Worm (Caenorhabditis elegans) whole organism, young adult: ENCODE data around the gene C53D6.11.

Experiments used
- B0261.1 ChIP-seq: sonication (generic microtip); optimal IDR thresholded peaks from 2 replicates; lab custom pipeline; 2016; ENCODE audit warnings: mild to moderate bottlenecking, missing genetic modification characterization, moderate library complexity, missing compliant biosample characterization
- B0336.3 ChIP-seq: fragments of 200-800 bp; sonication (Bioruptor generic); IDR thresholded peaks from 2 replicates; pipeline ENCODE4 v1.3.6; 2022; ENCODE audit warnings: missing genetic modification characterization, missing compliant biosample characterization
- C06A6.2 ChIP-seq: fragments of 200-800 bp; sonication (Bioruptor generic); conservative IDR thresholded peaks from 2 replicates; pipeline ENCODE4 v1.3.6; 2022; ENCODE audit warnings: missing genetic modification characterization, missing compliant biosample characterization
- C17E4.6 ChIP-seq: fragments of 200-800 bp; sonication (Bioruptor generic); IDR thresholded peaks from 2 replicates; pipeline ENCODE4 v1.3.6; 2022; ENCODE audit warnings: missing genetic modification reagents, missing genetic modification characterization, missing compliant biosample characterization
- F10E7.11 ChIP-seq: sonication (generic microtip); optimal IDR thresholded peaks from 2 replicates; lab custom pipeline; 2017; ENCODE audit warnings: mild to moderate bottlenecking, missing genetic modification characterization, moderate library complexity, missing compliant biosample characterization
- F33H1.4 ChIP-seq: fragments of 200-800 bp; sonication (Bioruptor generic); IDR thresholded peaks from 2 replicates; pipeline ENCODE4 v1.3.6; 2022; ENCODE audit warnings: missing genetic modification reagents, missing genetic modification characterization, missing compliant biosample characterization
- F52B5.7 ChIP-seq: sonication (generic microtip); optimal IDR thresholded peaks from 2 replicates; lab custom pipeline; 2016; ENCODE audit warnings: mild to moderate bottlenecking, missing genetic modification characterization, missing compliant biosample characterization
- F55B11.4 ChIP-seq: sonication (generic microtip); optimal IDR thresholded peaks from 2 replicates; lab custom pipeline; 2016; ENCODE audit warnings: missing compliant biosample characterization, missing genetic modification characterization, borderline replicate concordance; ENCODE audit not compliant: insufficient read depth
- T07F8.4 ChIP-seq: sonication (generic microtip); optimal IDR thresholded peaks from 2 replicates; lab custom pipeline; 2016; ENCODE audit warnings: mild to moderate bottlenecking, missing genetic modification characterization, moderate library complexity, missing compliant biosample characterization
- T26A5.8 ChIP-seq: sonication (generic microtip); optimal IDR thresholded peaks from 2 replicates; lab custom pipeline; 2016; ENCODE audit warnings: missing genetic modification characterization, missing compliant biosample characterization
- Y53F4B.3 ChIP-seq: fragments of 200-800 bp; sonication (Bioruptor generic); IDR thresholded peaks from 2 replicates; pipeline ENCODE4 v1.3.6; 2022; ENCODE audit warnings: missing genetic modification reagents, missing genetic modification characterization, missing compliant biosample characterization
- Y53G8AR.9 ChIP-seq: fragments of 200-800 bp; sonication (Bioruptor generic); conservative IDR thresholded peaks from 2 replicates; pipeline ENCODE4 v1.3.6; 2022; ENCODE audit warnings: missing genetic modification reagents, missing genetic modification characterization, missing compliant biosample characterization
- Y56A3A.18 ChIP-seq: fragments of 200-800 bp; sonication (Bioruptor generic); IDR thresholded peaks from 2 replicates; pipeline ENCODE4 v1.3.6; 2022; ENCODE audit warnings: missing genetic modification reagents, missing genetic modification characterization, missing compliant biosample characterization
- Y79H2A.3 ChIP-seq: fragments of 200-800 bp; sonication (Bioruptor generic); conservative IDR thresholded peaks from 2 replicates; pipeline ENCODE4 v1.3.6; 2022; ENCODE audit warnings: missing genetic modification reagents, missing genetic modification characterization, missing compliant biosample characterization
- atf-7 ChIP-seq: sonication (generic microtip); optimal IDR thresholded peaks from 2 replicates; lab custom pipeline; 2017; ENCODE audit warnings: mild to moderate bottlenecking, missing genetic modification characterization, missing compliant biosample characterization
- attf-3 ChIP-seq: fragments of 200-800 bp; sonication (Bioruptor generic); conservative IDR thresholded peaks from 2 replicates; pipeline ENCODE4 v1.3.6; 2022; ENCODE audit warnings: missing genetic modification reagents, missing genetic modification characterization, missing compliant biosample characterization
- bed-1 ChIP-seq: fragments of 200-800 bp; sonication (Bioruptor generic); IDR thresholded peaks from 2 replicates; pipeline ENCODE4 v1.3.6; 2022; ENCODE audit warnings: missing genetic modification reagents, missing genetic modification characterization, missing compliant biosample characterization
- ccch-3 ChIP-seq: fragments of 200-800 bp; sonication (Bioruptor generic); optimal IDR thresholded peaks from 2 replicates; lab custom pipeline; 2018; ENCODE audit warnings: mild to moderate bottlenecking, missing genetic modification characterization, missing compliant biosample characterization
- ceh-27 ChIP-seq: fragments of 200-800 bp; sonication (Bioruptor generic); optimal IDR thresholded peaks from 2 replicates; lab custom pipeline; 2018; ENCODE audit warnings: mild to moderate bottlenecking, missing genetic modification characterization, moderate library complexity, missing compliant biosample characterization
- ceh-91 ChIP-seq: fragments of 200-800 bp; sonication (Bioruptor generic); IDR thresholded peaks from 2 replicates; pipeline ENCODE4 v1.3.6; 2022; ENCODE audit warnings: missing genetic modification reagents, missing genetic modification characterization, missing compliant biosample characterization
- egl-18 ChIP-seq: fragments of 200-800 bp; sonication (Bioruptor generic); IDR thresholded peaks from 2 replicates; pipeline ENCODE4 v1.3.6; 2022; ENCODE audit warnings: missing genetic modification reagents, missing genetic modification characterization, missing compliant biosample characterization
- gei-17 ChIP-seq: fragments of 200-800 bp; sonication (Bioruptor generic); optimal IDR thresholded peaks from 2 replicates; lab custom pipeline; 2018; ENCODE audit warnings: mild to moderate bottlenecking, missing genetic modification characterization, missing compliant biosample characterization
- lin-40 ChIP-seq: sonication (generic microtip); optimal IDR thresholded peaks from 2 replicates; lab custom pipeline; 2016; ENCODE audit warnings: missing genetic modification characterization, mild to moderate bottlenecking, missing compliant biosample characterization, missing genotype, missing genetic modification reagents
- lir-1 ChIP-seq: fragments of 200-800 bp; sonication (Bioruptor generic); conservative IDR thresholded peaks from 2 replicates; pipeline ENCODE4 v1.3.6; 2022; ENCODE audit warnings: missing genetic modification reagents, missing genetic modification characterization, missing compliant biosample characterization
- lsy-27 ChIP-seq: sonication (generic microtip); optimal IDR thresholded peaks from 2 replicates; lab custom pipeline; 2017; ENCODE audit warnings: missing genetic modification characterization, mild to moderate bottlenecking, missing compliant biosample characterization, antibody characterized with exemption, missing genotype, borderline replicate concordance; ENCODE audit not compliant: insufficient read depth
- madf-6 ChIP-seq: fragments of 200-800 bp; sonication (Bioruptor generic); IDR thresholded peaks from 2 replicates; pipeline ENCODE4 v1.3.6; 2022; ENCODE audit warnings: missing genetic modification reagents, missing genetic modification characterization, missing compliant biosample characterization
- mel-28 ChIP-seq: sonication (generic microtip); optimal IDR thresholded peaks from 2 replicates; lab custom pipeline; 2016; ENCODE audit warnings: borderline replicate concordance, mild to moderate bottlenecking, missing genetic modification characterization, missing compliant biosample characterization
- mxl-1 ChIP-seq: sonication (generic microtip); optimal IDR thresholded peaks from 2 replicates; lab custom pipeline; 2016; ENCODE audit warnings: missing genetic modification characterization, missing compliant biosample characterization
- nfya-1 ChIP-seq: sonication (generic microtip); optimal IDR thresholded peaks from 2 replicates; lab custom pipeline; 2017; ENCODE audit warnings: antibody characterized with exemption, missing compliant biosample characterization, missing genetic modification characterization, borderline replicate concordance; ENCODE audit not compliant: insufficient read depth
- rec-8 ChIP-seq, 2 experiments: sonication (generic microtip); optimal IDR thresholded peaks; 2 replicates each; lab custom pipeline; 2016; ENCODE audit warnings: mild to moderate bottlenecking in 2 of 2, missing genetic modification characterization in 2 of 2, missing genetic modification reagents in 2 of 2, missing genotype in 2 of 2, missing biosample characterization in 1 of 2, missing compliant biosample characterization in 1 of 2, moderate library complexity in 1 of 2
- sdz-38 ChIP-seq: sonication (generic microtip); optimal IDR thresholded peaks from 2 replicates; lab custom pipeline; 2016; ENCODE audit warnings: missing genotype, missing genetic modification characterization, missing compliant biosample characterization
- snpc-3.4 ChIP-seq: sonication (generic microtip); optimal IDR thresholded peaks from 2 replicates; lab custom pipeline; 2017; ENCODE audit warnings: missing genetic modification characterization, mild to moderate bottlenecking, missing compliant biosample characterization, antibody characterized with exemption, moderate library complexity, missing genotype, missing genetic modification reagents
- snpc-4 ChIP-seq, 5 experiments: fragments of 150-350 bp in 1 of 5; sonication (generic microtip) in 4 of 5; optimal IDR thresholded peaks; 2 replicates each; lab custom pipeline; 2014 to 2018; ENCODE audit warnings: missing genetic modification characterization in 5 of 5, missing biosample characterization in 3 of 5, antibody characterized with exemption in 2 of 5, mild to moderate bottlenecking in 2 of 5, missing compliant biosample characterization in 2 of 5, missing genotype in 2 of 5, moderate library complexity in 2 of 5, missing genetic modification reagents in 1 of 5
- somi-1 ChIP-seq: fragments of 200-800 bp; sonication (Bioruptor generic); optimal IDR thresholded peaks from 2 replicates; lab custom pipeline; 2018; ENCODE audit warnings: mild to moderate bottlenecking, missing genetic modification characterization, missing compliant biosample characterization
- tbp1 ChIP-seq: fragments of 200-800 bp; sonication (Bioruptor generic); optimal IDR thresholded peaks from 2 replicates; lab custom pipeline; 2018; ENCODE audit warnings: mild to moderate bottlenecking, missing genetic modification characterization, missing compliant biosample characterization
- tbx-9 ChIP-seq: sonication (generic microtip); optimal IDR thresholded peaks from 2 replicates; lab custom pipeline; 2016; ENCODE audit warnings: borderline replicate concordance, missing genetic modification characterization, inconsistent platforms, missing compliant biosample characterization
- xnd-1 ChIP-seq: sonication (generic microtip); optimal IDR thresholded peaks from 2 replicates; lab custom pipeline; 2016; ENCODE audit warnings: missing genotype, missing genetic modification reagents, missing genetic modification characterization, missing compliant biosample characterization
- zfh-2 ChIP-seq: fragments of 200-800 bp; sonication (Bioruptor generic); conservative IDR thresholded peaks from 2 replicates; pipeline ENCODE4 v1.3.6; 2022; ENCODE audit warnings: missing genetic modification reagents, missing genetic modification characterization, missing compliant biosample characterization
- ztf-18 ChIP-seq: sonication (generic microtip); optimal IDR thresholded peaks from 2 replicates; lab custom pipeline; 2016; ENCODE audit warnings: missing genotype, mild to moderate bottlenecking, missing genetic modification characterization, missing compliant biosample characterization
- ztf-3 ChIP-seq: fragments of 200-800 bp; sonication (Bioruptor generic); optimal IDR thresholded peaks from 2 replicates; lab custom pipeline; 2018; ENCODE audit warnings: mild to moderate bottlenecking, missing genetic modification characterization, missing compliant biosample characterization

Gene C53D6.11

DNA sequence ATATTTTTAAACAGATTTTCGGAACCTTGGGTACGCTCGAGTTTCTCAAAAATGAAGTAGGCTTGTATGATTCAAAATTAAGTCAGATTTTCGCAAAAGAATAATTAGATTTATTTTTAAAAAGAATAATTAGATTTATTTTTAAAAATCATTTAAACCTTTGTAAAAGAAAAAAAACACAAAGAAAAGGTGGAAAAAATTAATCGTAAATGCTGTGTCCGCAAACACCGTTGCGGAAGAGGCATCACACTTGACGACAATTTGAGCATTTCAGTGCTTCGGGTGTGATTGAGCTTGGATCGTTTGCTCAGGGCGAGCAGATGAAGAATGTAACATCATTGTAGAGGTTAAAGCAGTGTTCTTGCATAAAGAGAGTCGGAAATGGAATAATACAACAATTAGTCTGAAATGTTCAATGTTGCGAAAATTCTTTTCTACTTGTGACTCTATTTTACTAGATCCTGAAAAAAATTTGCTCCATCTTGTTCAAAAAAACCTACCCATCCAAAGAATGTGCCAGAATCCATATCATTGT, 10.9 kb downstream of the C53D6.11 start:
- TF ChIP-seq B0336.3 (GFP tag; lab: Robert Waterston, UW) (no peak), ccch-3 (GFP tag; lab: Kevin White, UChicago) (no peak), ceh-27 (GFP tag; lab: Kevin White, UChicago) (no peak), lin-40 (tag; lab: Kevin White, UChicago) (no peak), Y56A3A.18 (GFP tag; lab: Robert Waterston, UW) (no peak), snpc-4 (GFP tag; optimal IDR thresholded peaks at IDR 0.05; lab: Kevin White, UChicago) (no peak), snpc-4 (tag; optimal IDR thresholded peaks at IDR 0.05; lab: Kevin White, UChicago) (no peak), snpc-3.4 (tag; lab: Kevin White, UChicago) (no peak), T26A5.8 (no peak), B0261.1 (tag; lab: Kevin White, UChicago) (no peak), bed-1 (GFP tag; lab: Robert Waterston, UW) (no peak), lir-1 (GFP tag; lab: Robert Waterston, UW) (no peak), ztf-3 (no peak), nfya-1 (no peak), Y79H2A.3 (no peak)
- TF ChIP-seq, all 124 proteins: peak for 0

DNA sequence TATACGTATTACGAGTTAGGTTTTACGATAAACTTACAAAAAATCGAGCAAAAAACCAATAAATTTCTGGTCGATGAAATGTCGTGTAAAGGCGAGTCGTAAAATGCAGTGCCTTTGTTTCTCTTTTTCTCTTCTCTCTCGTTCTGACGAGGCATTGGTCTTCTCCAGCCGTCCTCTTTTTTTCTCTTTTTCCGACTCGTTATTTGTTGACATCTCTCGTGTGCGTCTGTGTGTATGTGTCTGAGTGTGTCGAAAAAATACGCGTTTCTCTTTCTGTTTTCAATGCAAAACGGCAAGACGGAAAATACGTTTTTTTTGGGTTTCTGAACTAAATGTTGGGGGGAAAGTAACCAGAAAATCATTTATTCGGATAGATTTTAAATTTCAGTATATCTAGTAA, 22.2 kb downstream of the C53D6.11 start, which contains the start of gene C53D6.6:
TSS of gene C53D6.6 (minus strand) at position 118 of the 400 bp plus-strand sequence.
- TF ChIP-seq rec-8 (tag; optimal IDR thresholded peaks at IDR 0.05; lab: Kevin White, UChicago) (no peak), Y53G8AR.9 (GFP tag; lab: Robert Waterston, UW) (no peak), tbx-9 (tag; lab: Kevin White, UChicago) (no peak), somi-1 (GFP tag; lab: Kevin White, UChicago) (no peak), F52B5.7 (no peak)
- TF ChIP-seq, all 124 proteins: peak for 0

ce11 chrIV:9034340-9034739, 24.0 kb downstream of the C53D6.11 start, which contains the start of gene C53D6.10:
TSS of gene C53D6.10 (minus strand) at chrIV:9034440.
- TF ChIP-seq atf-7 (tag; lab: Kevin White, UChicago) (no peak), C06A6.2 (GFP tag; lab: Robert Waterston, UW) (no peak), snpc-4 (GFP tag; optimal IDR thresholded peaks at IDR 0.05; lab: Kevin White, UChicago) (no peak), snpc-4 (tag; optimal IDR thresholded peaks at IDR 0.05; lab: Kevin White, UChicago) (no peak), mxl-1 (no peak), C17E4.6 (GFP tag; lab: Robert Waterston, UW) (no peak), egl-18 (GFP tag; lab: Robert Waterston, UW) (no peak)

ce11 chrIV:9037063-9037462, 26.7 kb downstream of the C53D6.11 start, which contains the start of gene C53D6.7:
TSS of gene C53D6.7 (minus strand) at chrIV:9037163.
- TF ChIP-seq F33H1.4 (GFP tag; lab: Robert Waterston, UW) (no peak), lin-40 (tag; lab: Kevin White, UChicago) (no peak), zfh-2 (GFP tag; lab: Robert Waterston, UW) (no peak), T07F8.4 (tag; lab: Kevin White, UChicago) (no peak), ztf-18 (no peak), ceh-91 (no peak), nfya-1 (no peak), xnd-1 (tag; lab: Kevin White, UChicago) (no peak), F55B11.4 (tag; lab: Kevin White, UChicago) (no peak), mel-28 (tag; lab: Kevin White, UChicago) (no peak), madf-6 (GFP tag; lab: Robert Waterston, UW) (no peak), attf-3 (GFP tag; lab: Robert Waterston, UW) (no peak), ceh-27 (GFP tag; lab: Kevin White, UChicago) (no peak), tbp1 (GFP tag; lab: Kevin White, UChicago) (no peak), Y53F4B.3 (GFP tag; lab: Robert Waterston, UW) (no peak), gei-17 (GFP tag; lab: Kevin White, UChicago) (no peak), lsy-27 (tag; lab: Kevin White, UChicago) (no peak), sdz-38 (tag; lab: Kevin White, UChicago) (no peak), F10E7.11 (tag; lab: Kevin White, UChicago) (no peak)
- TF ChIP-seq, all 124 proteins: peak for 0
